Worm (Caenorhabditis elegans) whole organism, L4 larva: ENCODE measurements around the gene srx-95.

Source experiments
- T20F7.1 ChIP-seq: fragments of 200-800 bp; sonication (Bioruptor generic); optimal IDR thresholded peaks from 2 replicates; lab custom pipeline; 2018; ENCODE audit warnings: mild to moderate bottlenecking, missing genetic modification characterization, missing compliant biosample characterization
- T26A8.4 ChIP-seq: fragments of 200-800 bp; sonication (Bioruptor generic); IDR thresholded peaks from 2 replicates; pipeline ENCODE4 v1.3.6; 2022; ENCODE audit warnings: missing genetic modification characterization, missing compliant biosample characterization
- Y48G9A.11 ChIP-seq: fragments of 200-800 bp; sonication (Bioruptor generic); IDR thresholded peaks from 2 replicates; pipeline ENCODE4 v1.3.6; 2022; ENCODE audit warnings: missing genetic modification reagents, missing genetic modification characterization, missing compliant biosample characterization
- ZK546.5 ChIP-seq, 2 experiments: sonication (generic microtip); optimal IDR thresholded peaks; 2 replicates each; lab custom pipeline; 2017; ENCODE audit warnings: missing biosample characterization in 2 of 2, missing genetic modification characterization in 2 of 2
- aha-1 ChIP-seq: fragments of 150-350 bp; peaks from one replicate; lab custom pipeline; 2014; ENCODE audit warnings: missing biosample characterization, missing genetic modification characterization
- arid-1 ChIP-seq: fragments of 200-800 bp; sonication (Bioruptor generic); conservative IDR thresholded peaks from 2 replicates; pipeline ENCODE4 v1.3.6; 2022; ENCODE audit warnings: missing genetic modification reagents, missing genetic modification characterization, missing compliant biosample characterization
- attf-4 ChIP-seq: sonication (generic microtip); optimal IDR thresholded peaks from 3 replicates; lab custom pipeline; 2017; ENCODE audit warnings: missing biosample characterization, missing genetic modification characterization
- ceh-28 ChIP-seq: fragments of 150-350 bp; optimal IDR thresholded peaks from 2 replicates; lab custom pipeline; 2014; ENCODE audit warnings: missing biosample characterization, missing genetic modification reagents, missing genetic modification characterization
- ceh-32 ChIP-seq: sonication (generic microtip); optimal IDR thresholded peaks from 2 replicates; lab custom pipeline; 2016; ENCODE audit warnings: mild to moderate bottlenecking, missing genetic modification characterization, missing compliant biosample characterization; ENCODE audit not compliant: poor library complexity
- ceh-44 ChIP-seq: fragments of 200-800 bp; sonication (Bioruptor generic); IDR thresholded peaks from 2 replicates; pipeline ENCODE4 v1.3.6; 2022; ENCODE audit warnings: missing genetic modification reagents, missing genetic modification characterization, missing compliant biosample characterization
- ceh-62 ChIP-seq: sonication (generic microtip); optimal IDR thresholded peaks from 2 replicates; lab custom pipeline; 2017; ENCODE audit warnings: missing biosample characterization, missing genetic modification characterization
- dmd-6 ChIP-seq: fragments of 200-800 bp; sonication (Bioruptor generic); IDR thresholded peaks from 2 replicates; pipeline ENCODE4 v1.3.6; 2022; ENCODE audit warnings: missing genetic modification reagents, missing genetic modification characterization, missing compliant biosample characterization
- dpl-1 ChIP-seq: fragments of 150-350 bp; optimal IDR thresholded peaks from 2 replicates; lab custom pipeline; 2014; ENCODE audit warnings: missing biosample characterization, missing genetic modification reagents, missing genetic modification characterization
- duxl-1 ChIP-seq: sonication (generic microtip); optimal IDR thresholded peaks from 2 replicates; lab custom pipeline; 2016; ENCODE audit warnings: mild to moderate bottlenecking, missing genetic modification characterization, moderate library complexity, missing compliant biosample characterization; ENCODE audit not compliant: poor library complexity
- dve-1 ChIP-seq: sonication (generic microtip); optimal IDR thresholded peaks from 2 replicates; lab custom pipeline; 2017; ENCODE audit warnings: antibody characterized with exemption, mild to moderate bottlenecking, missing genetic modification characterization, missing compliant biosample characterization; ENCODE audit not compliant: insufficient read depth
- egl-27 ChIP-seq: sonication (generic microtip); optimal IDR thresholded peaks from 3 replicates; lab custom pipeline; 2017; ENCODE audit warnings: missing biosample characterization, missing genetic modification reagents, missing genetic modification characterization
- fkh-10 ChIP-seq: fragments of 150-350 bp; optimal IDR thresholded peaks from 2 replicates; lab custom pipeline; 2014; ENCODE audit warnings: missing biosample characterization, missing genetic modification reagents, missing genetic modification characterization
- fos-1 ChIP-seq: fragments of 150-350 bp; optimal IDR thresholded peaks from 2 replicates; lab custom pipeline; 2014; ENCODE audit warnings: missing biosample characterization, missing genetic modification characterization
- gei-8 ChIP-seq: fragments of 200-800 bp; sonication (Bioruptor generic); optimal IDR thresholded peaks from 2 replicates; lab custom pipeline; 2018; ENCODE audit warnings: mild to moderate bottlenecking, missing genetic modification characterization, missing compliant biosample characterization
- hif-1 ChIP-seq, 2 experiments: sonication (generic microtip); optimal IDR thresholded peaks; 2 replicates each; lab custom pipeline; 2016 to 2017; ENCODE audit warnings: missing compliant biosample characterization in 2 of 2, missing genetic modification characterization in 2 of 2, missing genetic modification reagents in 2 of 2, missing genotype in 2 of 2, mild to moderate bottlenecking in 1 of 2
- hlh-11 ChIP-seq: fragments of 200-800 bp; sonication (Bioruptor generic); optimal IDR thresholded peaks from 2 replicates; lab custom pipeline; 2018; ENCODE audit warnings: mild to moderate bottlenecking, missing genetic modification characterization, missing compliant biosample characterization
- hlh-30 ChIP-seq: sonication (generic microtip); optimal IDR thresholded peaks from 2 replicates; lab custom pipeline; 2017; ENCODE audit warnings: antibody characterized with exemption, mild to moderate bottlenecking, missing genetic modification characterization, missing compliant biosample characterization; ENCODE audit not compliant: insufficient read depth
- hmg-1.1 ChIP-seq: fragments of 200-800 bp; sonication (Bioruptor generic); IDR thresholded peaks from 2 replicates; pipeline ENCODE4 v1.3.6; 2022; ENCODE audit warnings: missing genetic modification reagents, missing genetic modification characterization, missing compliant biosample characterization
- lim-7 ChIP-seq: fragments of 200-800 bp; sonication (Bioruptor generic); IDR thresholded peaks from 2 replicates; pipeline ENCODE4 v1.3.6; 2022; ENCODE audit warnings: missing genetic modification characterization, missing compliant biosample characterization
- lin-13 ChIP-seq: fragments of 150-350 bp; optimal IDR thresholded peaks from 2 replicates; lab custom pipeline; 2014; ENCODE audit warnings: missing biosample characterization, missing genetic modification reagents, missing genetic modification characterization
- lin-15B ChIP-seq: fragments of 150-350 bp; sonication (generic microtip); optimal IDR thresholded peaks from 3 replicates; lab custom pipeline; 2014; ENCODE audit warnings: missing biosample characterization, missing genetic modification characterization
- lin-38 ChIP-seq: fragments of 200-800 bp; sonication (Bioruptor generic); IDR thresholded peaks from 2 replicates; pipeline ENCODE4 v1.3.6; 2022; ENCODE audit warnings: missing genetic modification reagents, missing genetic modification characterization, missing compliant biosample characterization
- lsy-2 ChIP-seq, 2 experiments: fragments of 150-350 bp in 1 of 2; sonication (generic microtip) in 1 of 2; optimal IDR thresholded peaks; 2 replicates each; lab custom pipeline; 2014 to 2017; ENCODE audit warnings: missing biosample characterization in 2 of 2, missing genetic modification characterization in 2 of 2
- mep-1 ChIP-seq: fragments of 150-350 bp; sonication (generic microtip); optimal IDR thresholded peaks from 3 replicates; lab custom pipeline; 2014; ENCODE audit warnings: missing biosample characterization, missing genetic modification characterization
- mes-2 ChIP-seq: sonication (generic microtip); optimal IDR thresholded peaks from 2 replicates; lab custom pipeline; 2016; ENCODE audit warnings: missing genotype, mild to moderate bottlenecking, missing genetic modification characterization, missing compliant biosample characterization; ENCODE audit not compliant: poor library complexity, severe bottlenecking
- mxl-2 ChIP-seq: fragments of 200-800 bp; sonication (Bioruptor generic); conservative IDR thresholded peaks from 2 replicates; pipeline ENCODE4 v1.3.6; 2022; ENCODE audit warnings: missing genetic modification reagents, missing genetic modification characterization, missing compliant biosample characterization
- nhr-11 ChIP-seq: fragments of 150-350 bp; optimal IDR thresholded peaks from 2 replicates; lab custom pipeline; 2014; ENCODE audit warnings: missing biosample characterization, missing genetic modification characterization
- nhr-111 ChIP-seq: fragments of 200-800 bp; sonication (Bioruptor generic); optimal IDR thresholded peaks from 2 replicates; lab custom pipeline; 2018; ENCODE audit warnings: mild to moderate bottlenecking, missing genetic modification characterization, missing compliant biosample characterization
- nhr-28 ChIP-seq: fragments of 150-350 bp; optimal IDR thresholded peaks from 2 replicates; lab custom pipeline; 2014; ENCODE audit warnings: missing biosample characterization, missing genetic modification characterization
- nhr-48 ChIP-seq: sonication (generic microtip); optimal IDR thresholded peaks from 2 replicates; lab custom pipeline; 2016; ENCODE audit warnings: mild to moderate bottlenecking, missing genetic modification characterization, missing compliant biosample characterization
- nhr-6 ChIP-seq: fragments of 150-350 bp; optimal IDR thresholded peaks from 2 replicates; lab custom pipeline; 2014; ENCODE audit warnings: missing biosample characterization, missing genetic modification characterization
- nhr-77 ChIP-seq: fragments of 150-350 bp; optimal IDR thresholded peaks from 2 replicates; lab custom pipeline; 2014; ENCODE audit warnings: missing biosample characterization, missing genetic modification characterization
- pha-4 ChIP-seq, 2 experiments: fragments of 150-350 bp in 1 of 2; fragments of 200-800 bp in 1 of 2; sonication (Bioruptor generic) in 1 of 2; IDR thresholded peaks in 1 of 2; optimal IDR thresholded peaks in 1 of 2; 2 replicates each; pipeline versions ENCODE4 v1.3.6 to Lab custom; 2014 to 2022; ENCODE audit warnings: missing genetic modification characterization in 2 of 2, missing genetic modification reagents in 2 of 2, missing biosample characterization in 1 of 2, missing compliant biosample characterization in 1 of 2
- rbr-2 ChIP-seq: sonication (generic microtip); optimal IDR thresholded peaks from 2 replicates; lab custom pipeline; 2016; ENCODE audit warnings: missing genotype, missing genetic modification characterization, missing compliant biosample characterization
- skn-1 ChIP-seq: fragments of 150-350 bp; optimal IDR thresholded peaks from 2 replicates; lab custom pipeline; 2014; ENCODE audit warnings: missing biosample characterization, missing genetic modification characterization
- unc-130 ChIP-seq: sonication (generic microtip); optimal IDR thresholded peaks from 2 replicates; lab custom pipeline; 2016; ENCODE audit warnings: missing genetic modification reagents, missing genetic modification characterization, missing compliant biosample characterization
- unc-62 ChIP-seq, 3 experiments: fragments of 150-350 bp in 1 of 3; sonication (generic microtip); optimal IDR thresholded peaks in 2 of 3; peaks in 1 of 3; 1 replicate in 1 of 3; 2 replicates in 2 of 3; lab custom pipeline; 2014 to 2017; ENCODE audit warnings: missing biosample characterization in 3 of 3, missing genetic modification characterization in 3 of 3, missing genetic modification reagents in 3 of 3, missing genotype in 1 of 3
- zag-1 ChIP-seq: fragments of 150-350 bp; optimal IDR thresholded peaks from 2 replicates; lab custom pipeline; 2014; ENCODE audit warnings: missing biosample characterization, missing genetic modification characterization

The srx-95 gene

ce11 chrII:6736066-6736465 is 18.5 kb downstream of the srx-95 start, which contains the start of gene mrps-18.C:
Gene mrps-18.C, plus strand, starts transcription at chrII:6736203.
- TF ChIP-seq lin-38 (GFP tag; lab: Robert Waterston, UW): peak; percentile 53
- TF ChIP-seq egl-27 (tag; lab: Kevin White, UChicago): no peak
- TF ChIP-seq nhr-48 (tag; lab: Kevin White, UChicago): no peak
- TF ChIP-seq, all 104 proteins: peak for 1

ce11 chrII:6734674-6735073 is 19.9 kb downstream of the srx-95 start, which contains the start of gene T14B4.3:
Gene T14B4.3, plus strand, starts transcription at chrII:6734937.
- peak; percentile 14 for TF ChIP-seq lin-13 (GFP tag; lab: Kevin White, UChicago)
- TF ChIP-seq dpl-1 (GFP tag; lab: Kevin White, UChicago): peak; percentile 61
- TF ChIP-seq hmg-1.1 (GFP tag; lab: Robert Waterston, UW): peak; percentile 26; the same call in 1 of the 2 replicates
- peak in 1 of 2 experiments; percentile 77 for TF ChIP-seq hif-1 (tag; optimal IDR thresholded peaks at IDR 0.05; lab: Kevin White, UChicago)
- peak; percentile 94 for TF ChIP-seq mes-2
- TF ChIP-seq arid-1: no peak
- TF ChIP-seq dve-1 (tag; lab: Kevin White, UChicago): peak; percentile 61
- TF ChIP-seq nhr-11 (tag; lab: Kevin White, UChicago): peak; percentile 45
- TF ChIP-seq nhr-77 (tag; lab: Kevin White, UChicago): peak; percentile 77
- TF ChIP-seq attf-4: no peak
- TF ChIP-seq rbr-2 (tag; lab: Kevin White, UChicago): peak; percentile 51
- TF ChIP-seq lsy-2 (tag; optimal IDR thresholded peaks at IDR 0.05; lab: Kevin White, UChicago): peak in 1 of 2 experiments; percentile 88
- peak; percentile 73 for TF ChIP-seq mep-1 (tag; lab: Kevin White, UChicago)
- TF ChIP-seq unc-130 (GFP tag; lab: Kevin White, UChicago): peak; percentile 76
- TF ChIP-seq T20F7.1 (GFP tag; lab: Kevin White, UChicago): peak; percentile 74
- no peak for TF ChIP-seq dmd-6
- TF ChIP-seq lin-38 (GFP tag; lab: Robert Waterston, UW): peak; percentile 97
- no peak for TF ChIP-seq lim-7 (GFP tag; lab: Robert Waterston, UW)
- TF ChIP-seq lin-15B (tag; lab: Kevin White, UChicago): no peak
- TF ChIP-seq gei-8 (GFP tag; lab: Kevin White, UChicago): no peak
- 0 out of 2 replicates have a peak, but pooled peaks have one; percentile 27 for TF ChIP-seq ceh-44 (GFP tag; lab: Robert Waterston, UW)
- no peak for TF ChIP-seq zag-1
- peak; percentile 59 for TF ChIP-seq nhr-28 (tag; lab: Kevin White, UChicago)
- peak; percentile 75 for TF ChIP-seq nhr-6 (tag; lab: Kevin White, UChicago)
- no peak for TF ChIP-seq pha-4 (GFP tag; IDR thresholded peaks at IDR 0.05; lab: Robert Waterston, UW)
- peak; percentile 51 for TF ChIP-seq pha-4 (tag; optimal IDR thresholded peaks at IDR 0.05; lab: Kevin White, UChicago)
- TF ChIP-seq hlh-30: peak; percentile 30
- TF ChIP-seq fos-1: no peak
- TF ChIP-seq Y48G9A.11 (GFP tag; lab: Robert Waterston, UW): no peak
- TF ChIP-seq mxl-2 (GFP tag; lab: Robert Waterston, UW): no peak

- no peak for TF ChIP-seq T26A8.4
- no peak for TF ChIP-seq rbr-2 (tag; lab: Kevin White, UChicago)
- no peak for TF ChIP-seq lin-38 (GFP tag; lab: Robert Waterston, UW)
- TF ChIP-seq dmd-6: no peak
- no peak for TF ChIP-seq ceh-32 (tag; lab: Kevin White, UChicago)
- TF ChIP-seq ceh-62: no peak
- TF ChIP-seq, all 104 proteins: peak for 0
Measured at ce11 chrII:6733718-6734117, 20.9 kb downstream of the srx-95 start, which contains the start of gene T14B4.9. Gene T14B4.9, minus strand, starts transcription at chrII:6733818.

ce11 chrII:6729331-6729730 is 25.2 kb downstream of the srx-95 start, which contains the start of gene T14B4.8:
Gene T14B4.8, minus strand, starts transcription at chrII:6729390.
- TF ChIP-seq unc-62 (GFP tag; optimal IDR thresholded peaks at IDR 0.05 in 1 of 2; lab: Kevin White, UChicago) (peak in 1 of 2 experiments; percentile 94), unc-62 (tag; optimal IDR thresholded peaks at IDR 0.05; lab: Kevin White, UChicago) (no peak), fkh-10 (GFP tag; lab: Kevin White, UChicago) (peak; percentile 22), ceh-28 (tag; lab: Kevin White, UChicago) (no peak), skn-1 (no peak), duxl-1 (tag; lab: Kevin White, UChicago) (no peak), hlh-11 (tag; lab: Kevin White, UChicago) (no peak), nhr-111 (GFP tag; lab: Kevin White, UChicago) (no peak), aha-1 (tag; lab: Kevin White, UChicago) (no peak), ceh-44 (GFP tag; lab: Robert Waterston, UW) (no peak), lin-15B (tag; lab: Kevin White, UChicago) (no peak), ZK546.5 (tag; optimal IDR thresholded peaks at IDR 0.05; lab: Kevin White, UChicago) (no peak), hmg-1.1 (GFP tag; lab: Robert Waterston, UW) (peak; percentile 38; the same call in 1 of the 2 replicates)
